Worm (Caenorhabditis elegans): ENCODE data around the gene C54G10.1.

DNA sequence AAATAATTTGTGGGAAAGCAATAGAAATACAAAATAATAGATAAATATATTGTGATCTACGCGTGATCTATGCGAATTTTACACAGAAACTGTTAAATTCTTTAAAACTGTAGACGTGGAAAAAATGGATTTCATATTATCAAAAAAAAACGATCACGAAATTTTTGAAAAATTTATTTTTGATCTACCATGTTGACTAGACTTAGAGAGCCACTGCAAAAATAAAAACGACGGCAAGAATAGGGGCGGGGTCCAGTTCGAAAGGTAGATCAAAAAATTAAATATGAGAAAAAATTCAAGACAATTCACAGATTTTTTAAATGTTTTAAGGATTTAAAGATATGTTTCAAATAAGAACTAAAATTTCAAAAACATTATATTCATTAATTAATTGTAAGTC, 2.8 kb upstream of the C54G10.1 start:
- TF ChIP-seq T22C8.4 (GFP tag; IDR thresholded peaks at IDR 0.05) (no peak), cog-1 (tag; optimal IDR thresholded peaks at IDR 0.05) (no peak), flt-1 (GFP tag; IDR thresholded peaks at IDR 0.05) (no peak), ref-1 (GFP tag; conservative IDR thresholded peaks at IDR 0.05) (no peak), klf-2 (GFP tag; conservative IDR thresholded peaks at IDR 0.05) (no peak), med-1 (GFP tag; optimal IDR thresholded peaks at IDR 0.05; ENCODE audit: insufficient read depth) (no peak), ztf-23 (GFP tag; IDR thresholded peaks at IDR 0.05) (no peak), ztf-29 (GFP tag; IDR thresholded peaks at IDR 0.05) (no peak), tab-1 (GFP tag; IDR thresholded peaks at IDR 0.05) (no peak)

Data from whole organism, midembryonic.